Worm (Caenorhabditis elegans): ENCODE data around the gene F59B2.9.

DNA sequence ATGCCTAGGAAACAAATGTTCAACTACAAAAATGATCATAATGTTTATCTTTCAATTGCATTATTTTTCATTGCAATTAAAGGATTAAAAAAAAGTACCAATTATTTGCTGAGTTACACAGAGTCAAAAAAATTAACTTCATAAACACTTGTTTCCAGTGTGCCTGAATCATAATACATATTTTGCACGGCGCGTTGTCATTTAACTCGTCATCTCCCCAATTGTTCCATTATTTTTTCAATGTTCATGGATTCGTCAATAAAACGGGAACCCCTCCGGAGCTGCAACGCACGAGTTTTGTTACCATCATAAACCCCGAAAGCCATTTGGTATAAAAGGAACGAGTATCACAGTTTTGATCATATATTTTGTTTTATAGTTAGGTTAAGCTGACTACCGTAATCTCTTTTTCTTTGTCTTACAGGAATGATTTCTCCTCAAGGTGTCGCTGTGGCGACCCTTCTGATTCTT, 5.0 kb upstream of the F59B2.9 start, which contains the start of gene F59B2.12:
- TF ChIP-seq unc-62 (GFP tag; optimal IDR thresholded peaks at IDR 0.05): no peak
- TF ChIP-seq T26A5.8 (tag; optimal IDR thresholded peaks at IDR 0.05): no peak
- TF ChIP-seq ekl-4 (GFP tag; IDR thresholded peaks at IDR 0.05): no peak
- TF ChIP-seq ceh-79 (tag; optimal IDR thresholded peaks at IDR 0.05): no peak
- no peak for TF ChIP-seq rec-8 (tag; optimal IDR thresholded peaks at IDR 0.05)
- TF ChIP-seq somi-1 (GFP tag; optimal IDR thresholded peaks at IDR 0.05): no peak
- no peak for TF ChIP-seq K11D2.4 (GFP tag; IDR thresholded peaks at IDR 0.05)
- TF ChIP-seq hlh-26 (GFP tag; conservative IDR thresholded peaks at IDR 0.05): no peak
- no peak for TF ChIP-seq rcor-1 (GFP tag; IDR thresholded peaks at IDR 0.05)
- TF ChIP-seq ZK185.1 (tag; optimal IDR thresholded peaks at IDR 0.05; ENCODE audit: poor library complexity, severe bottlenecking): no peak
- TF ChIP-seq hmg-1.2 (GFP tag; IDR thresholded peaks at IDR 0.05): no peak
- no peak for TF ChIP-seq unc-130 (GFP tag; optimal IDR thresholded peaks at IDR 0.05)
- TF ChIP-seq lsy-27 (tag; optimal IDR thresholded peaks at IDR 0.05; ENCODE audit: borderline replicate concordance, insufficient read depth): no peak
- no peak for TF ChIP-seq B0336.3 (GFP tag; IDR thresholded peaks at IDR 0.05)

All from whole organism, young adult.